Worm (Caenorhabditis elegans) whole organism, young adult: ENCODE results near the gene Y46H3D.1.

Experiments used
- C17E4.6 ChIP-seq: fragments of 200-800 bp; sonication (Bioruptor generic); IDR thresholded peaks from 2 replicates; pipeline ENCODE4 v1.3.6; 2022; ENCODE audit warnings: missing genetic modification reagents, missing genetic modification characterization, missing compliant biosample characterization
- unc-62 ChIP-seq: fragments of 150-350 bp; optimal IDR thresholded peaks from 2 replicates; lab custom pipeline; 2014; ENCODE audit warnings: missing biosample characterization, missing genetic modification reagents, missing genetic modification characterization

DNA sequence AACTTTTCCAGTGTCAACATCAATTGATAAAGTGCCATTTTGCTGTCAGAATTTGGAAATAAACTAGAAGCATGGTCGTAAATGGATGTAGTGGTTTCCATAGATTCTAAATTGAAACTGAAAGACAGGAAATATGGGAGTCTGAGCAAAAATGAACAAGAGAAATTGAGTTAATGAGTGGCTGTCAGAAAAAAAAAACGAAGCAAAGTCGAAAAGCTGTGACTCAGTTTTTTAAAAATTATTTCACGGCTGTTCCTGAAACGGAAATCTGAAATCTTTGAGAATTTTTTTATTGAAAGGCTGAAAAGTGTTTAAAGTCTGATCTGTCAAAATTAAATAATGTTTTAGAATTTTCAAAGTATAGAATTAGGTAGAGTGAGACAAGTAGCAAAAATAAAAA lies 35.9 kb downstream of the Y46H3D.1 start, which contains the start of gene srw-98:
- TF ChIP-seq unc-62 (GFP tag; lab: Kevin White, UChicago) (no peak), C17E4.6 (GFP tag; lab: Robert Waterston, UW) (no peak)
